Worm (Caenorhabditis elegans) whole organism, late embryonic: ENCODE measurements around the gene Y71H2AM.6.

Experiments
- Y22D7AL.16 ChIP-seq: sonication (generic microtip); optimal IDR thresholded peaks from 2 replicates; lab custom pipeline; 2016; ENCODE audit warnings: missing genetic modification characterization, missing compliant biosample characterization
- ahr-1 ChIP-seq: sonication (generic microtip); optimal IDR thresholded peaks from 2 replicates; lab custom pipeline; 2016; ENCODE audit warnings: missing genetic modification characterization, missing compliant biosample characterization
- ceh-24 ChIP-seq: sonication (generic microtip); optimal IDR thresholded peaks from 2 replicates; lab custom pipeline; 2016; ENCODE audit warnings: mild to moderate bottlenecking, missing genetic modification characterization, missing compliant biosample characterization
- ceh-31 ChIP-seq: sonication (generic microtip); optimal IDR thresholded peaks from 2 replicates; lab custom pipeline; 2016; ENCODE audit warnings: missing genetic modification characterization, missing compliant biosample characterization
- fkh-10 ChIP-seq: fragments of 150-350 bp; optimal IDR thresholded peaks from 2 replicates; lab custom pipeline; 2014; ENCODE audit warnings: missing biosample characterization, missing genetic modification reagents, missing genetic modification characterization
- fkh-6 ChIP-seq: sonication (generic microtip); optimal IDR thresholded peaks from 2 replicates; lab custom pipeline; 2016; ENCODE audit warnings: missing genetic modification characterization, missing compliant biosample characterization
- hlh-8 ChIP-seq: sonication (generic microtip); optimal IDR thresholded peaks from 2 replicates; lab custom pipeline; 2016; ENCODE audit warnings: missing genotype, missing genetic modification characterization, missing compliant biosample characterization
- nfya-1 ChIP-seq: sonication (generic microtip); optimal IDR thresholded peaks from 2 replicates; lab custom pipeline; 2017; ENCODE audit warnings: missing genetic modification characterization, mild to moderate bottlenecking, missing compliant biosample characterization, antibody characterized with exemption, moderate library complexity
- nhr-11 ChIP-seq: fragments of 150-350 bp; optimal IDR thresholded peaks from 2 replicates; lab custom pipeline; 2014; ENCODE audit warnings: missing biosample characterization, missing genetic modification characterization
- pqm-1 ChIP-seq: sonication (generic microtip); optimal IDR thresholded peaks from 2 replicates; lab custom pipeline; 2016; ENCODE audit warnings: missing genetic modification characterization, missing compliant biosample characterization
- unc-55 ChIP-seq: sonication (generic microtip); optimal IDR thresholded peaks from 2 replicates; lab custom pipeline; 2017; ENCODE audit warnings: missing biosample characterization, missing genetic modification reagents, missing genetic modification characterization

- TF ChIP-seq nfya-1 = no peak
- no peak for TF ChIP-seq hlh-8
- no peak for TF ChIP-seq ahr-1 (tag; lab: Kevin White, UChicago)
- no peak for TF ChIP-seq ceh-24 (tag; lab: Kevin White, UChicago)
- TF ChIP-seq Y22D7AL.16 (tag; lab: Kevin White, UChicago) = no peak
- TF ChIP-seq fkh-10 (GFP tag; lab: Kevin White, UChicago) = no peak
- TF ChIP-seq fkh-6 (tag; lab: Kevin White, UChicago) = no peak
- TF ChIP-seq pqm-1 = no peak
- TF ChIP-seq unc-55 (GFP tag; lab: Kevin White, UChicago) = no peak
- no peak for TF ChIP-seq ceh-31 (tag; lab: Kevin White, UChicago)
- TF ChIP-seq nhr-11 (tag; lab: Kevin White, UChicago) = no peak
These were observed 24.6 kb upstream of the Y71H2AM.6 start, which contains the start of gene gldi-9 for ce11 chrIII:2756260-2756659.
